Worm (Caenorhabditis elegans) whole organism, L2 larva: ENCODE data around the gene cnnm-5.

Experiments
- ceh-82 ChIP-seq: fragments of 150-350 bp; optimal IDR thresholded peaks from 2 replicates; lab custom pipeline; 2014; ENCODE audit warnings: missing biosample characterization, missing genetic modification characterization
- crh-2 ChIP-seq: sonication (generic microtip); optimal IDR thresholded peaks from 2 replicates; lab custom pipeline; 2017; ENCODE audit warnings: missing biosample characterization, missing genetic modification characterization
- egl-27 ChIP-seq: sonication (generic microtip); optimal IDR thresholded peaks from 3 replicates; lab custom pipeline; 2017; ENCODE audit warnings: missing biosample characterization, missing genetic modification reagents, missing genetic modification characterization
- elt-3 ChIP-seq: sonication (generic microtip); optimal IDR thresholded peaks from 2 replicates; lab custom pipeline; 2017; ENCODE audit warnings: missing biosample characterization, missing genetic modification characterization
- fos-1 ChIP-seq: fragments of 150-350 bp; optimal IDR thresholded peaks from 2 replicates; lab custom pipeline; 2014; ENCODE audit warnings: missing biosample characterization, missing genetic modification characterization
- nhr-237 ChIP-seq: fragments of 150-350 bp; optimal IDR thresholded peaks from 2 replicates; lab custom pipeline; 2014; ENCODE audit warnings: missing biosample characterization, missing genetic modification characterization
- nhr-77 ChIP-seq: fragments of 150-350 bp; optimal IDR thresholded peaks from 2 replicates; lab custom pipeline; 2014; ENCODE audit warnings: missing biosample characterization, missing genetic modification characterization
- ztf-11 ChIP-seq: sonication (generic microtip); optimal IDR thresholded peaks from 2 replicates; lab custom pipeline; 2017; ENCODE audit warnings: missing biosample characterization, missing genetic modification characterization

- TF ChIP-seq fos-1 (tag; lab: Kevin White, UChicago) (peak; percentile 81), crh-2 (peak; percentile 64), ztf-11 (tag; lab: Kevin White, UChicago) (no peak), nhr-77 (tag; lab: Kevin White, UChicago) (no peak), egl-27 (tag; lab: Kevin White, UChicago) (peak; percentile 21), nhr-237 (tag; lab: Kevin White, UChicago) (no peak), elt-3 (tag; lab: Kevin White, UChicago) (no peak), ceh-82 (tag; lab: Kevin White, UChicago) (no peak)
These were observed 8.9 kb downstream of the cnnm-5 start for ce11 chrIII:3820134-3820533.
